Fruit fly (Drosophila melanogaster) S2 (cell line): ENCODE data around the gene CG7115.

Experiments used
- CG8478 ChIP-seq: fragments of >200 bp; optimal IDR thresholded peaks from 2 replicates; lab custom pipeline; 2018
- CTCF ChIP-seq, 2 experiments: fragments of >200 bp; optimal IDR thresholded peaks; 2 replicates each; lab custom pipeline; 2018

DNA sequence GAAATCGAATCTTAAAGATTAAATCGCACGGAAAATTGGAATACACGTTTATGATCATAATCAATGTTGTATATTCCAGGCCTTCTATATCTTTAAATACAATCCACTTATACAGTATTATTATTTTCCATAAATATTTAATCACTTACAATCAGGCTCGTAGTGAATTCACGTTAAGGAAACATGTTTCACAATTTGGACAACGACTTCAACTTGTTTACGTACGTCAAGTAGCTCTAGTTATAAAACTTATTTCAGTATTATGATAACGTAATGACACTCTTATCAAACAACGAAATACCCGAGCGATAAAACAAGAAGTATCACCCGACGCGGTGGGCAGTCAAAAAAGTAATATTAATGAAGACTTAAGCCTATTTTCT is 29.6 kb upstream of the CG7115 start:
- no peak for TF ChIP-seq CTCF (optimal IDR thresholded peaks at IDR 0.05; lab: Kevin White, UChicago)
- no peak for TF ChIP-seq CG8478 (lab: Kevin White, UChicago)
